Fruit fly (Drosophila melanogaster): ENCODE results near the gene Pcif1.

DNA sequence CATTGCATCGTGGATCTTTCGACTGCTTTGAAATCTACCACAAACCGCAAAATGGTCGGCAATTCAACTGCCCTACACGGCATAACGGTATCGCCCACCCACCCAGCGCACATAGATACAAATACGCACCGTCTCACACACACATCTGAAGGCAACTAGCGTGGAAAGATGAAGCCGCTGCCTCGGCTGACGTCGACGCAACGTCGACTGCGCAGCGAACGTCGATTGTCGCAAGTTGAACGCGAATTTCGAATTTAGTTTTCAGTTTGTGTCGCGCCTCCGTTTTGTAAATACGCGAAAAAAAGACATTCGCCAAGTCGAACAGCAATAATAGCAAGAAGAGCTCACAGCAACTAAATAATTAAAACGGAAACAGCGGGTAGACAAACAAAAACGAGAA, 42.0 kb upstream of the Pcif1 start:
- no peak for TF ChIP-seq psq (optimal IDR thresholded peaks at IDR 0.05)
- TF ChIP-seq h (optimal IDR thresholded peaks at IDR 0.05): no peak
- no peak for TF ChIP-seq Myc (optimal IDR thresholded peaks at IDR 0.05)
